Worm (Caenorhabditis elegans) whole organism, L1 larva: ENCODE data around the gene F11C1.1.
A peak's percentile ranks its signal among the peaks of the same experiment; 100 is the strongest.

Source experiments
- C34B4.2 ChIP-seq: sonication (generic microtip); optimal IDR thresholded peaks from 2 replicates; lab custom pipeline; 2017; ENCODE audit warnings: mild to moderate bottlenecking, missing genetic modification characterization, missing compliant biosample characterization
- aha-1 ChIP-seq: fragments of 150-350 bp; optimal IDR thresholded peaks from 2 replicates; lab custom pipeline; 2014; ENCODE audit warnings: missing biosample characterization, missing genetic modification characterization
- blmp-1 ChIP-seq: fragments of 150-350 bp; optimal IDR thresholded peaks from 2 replicates; lab custom pipeline; 2014; ENCODE audit warnings: missing biosample characterization, missing genetic modification characterization
- ceh-8 ChIP-seq: fragments of 200-800 bp; sonication (Bioruptor generic); optimal IDR thresholded peaks from 2 replicates; lab custom pipeline; 2018; ENCODE audit warnings: mild to moderate bottlenecking, missing genetic modification characterization, moderate library complexity, missing compliant biosample characterization
- ces-1 ChIP-seq: fragments of 150-350 bp; optimal IDR thresholded peaks from 2 replicates; lab custom pipeline; 2014; ENCODE audit warnings: missing biosample characterization, missing genetic modification reagents, missing genetic modification characterization
- efl-3 ChIP-seq: fragments of 200-800 bp; sonication (Bioruptor generic); optimal IDR thresholded peaks from 2 replicates; lab custom pipeline; 2018; ENCODE audit warnings: mild to moderate bottlenecking, missing genetic modification characterization, missing compliant biosample characterization
- elt-2 ChIP-seq: sonication (generic microtip); optimal IDR thresholded peaks from 2 replicates; lab custom pipeline; 2016; ENCODE audit warnings: missing genetic modification characterization, mild to moderate bottlenecking, inconsistent platforms, missing compliant biosample characterization, missing genetic modification reagents
- fkh-4 ChIP-seq: sonication (generic microtip); optimal IDR thresholded peaks from 2 replicates; lab custom pipeline; 2016; ENCODE audit warnings: missing compliant biosample characterization, missing genetic modification characterization, borderline replicate concordance
- fkh-8 ChIP-seq: sonication (generic microtip); optimal IDR thresholded peaks from 2 replicates; lab custom pipeline; 2016; ENCODE audit warnings: mild to moderate bottlenecking, missing genetic modification characterization, missing compliant biosample characterization
- hlh-17 ChIP-seq: fragments of 200-800 bp; sonication (Bioruptor generic); optimal IDR thresholded peaks from 2 replicates; lab custom pipeline; 2018; ENCODE audit warnings: missing genetic modification characterization, mild to moderate bottlenecking, missing compliant biosample characterization, moderate library complexity, borderline replicate concordance
- hlh-4 ChIP-seq: sonication (generic microtip); optimal IDR thresholded peaks from 2 replicates; lab custom pipeline; 2016; ENCODE audit warnings: mild to moderate bottlenecking, missing genetic modification characterization, missing compliant biosample characterization
- isw-1 ChIP-seq: fragments of 200-800 bp; sonication (Bioruptor generic); IDR thresholded peaks from 2 replicates; pipeline ENCODE4 v1.3.6; 2022; ENCODE audit warnings: missing genetic modification characterization, missing compliant biosample characterization
- jun-1 ChIP-seq: fragments of 150-350 bp; optimal IDR thresholded peaks from 2 replicates; lab custom pipeline; 2014; ENCODE audit warnings: missing biosample characterization, missing genetic modification reagents, missing genetic modification characterization
- lin-14 ChIP-seq: fragments of 200-800 bp; sonication (Bioruptor generic); optimal IDR thresholded peaks from 2 replicates; lab custom pipeline; 2018; ENCODE audit warnings: mild to moderate bottlenecking, missing genetic modification characterization, moderate library complexity, missing compliant biosample characterization
- lin-15B ChIP-seq: fragments of 150-350 bp; sonication (generic microtip); optimal IDR thresholded peaks from 3 replicates; lab custom pipeline; 2014; ENCODE audit warnings: missing biosample characterization, missing genetic modification characterization
- lin-35 ChIP-seq, 2 experiments: fragments of 150-350 bp; optimal IDR thresholded peaks; 2 replicates each; lab custom pipeline; 2014; ENCODE audit warnings: missing biosample characterization in 2 of 2, missing genetic modification characterization in 2 of 2, missing genetic modification reagents in 2 of 2
- lir-3 ChIP-seq: sonication (generic microtip); optimal IDR thresholded peaks from 2 replicates; lab custom pipeline; 2016; ENCODE audit warnings: mild to moderate bottlenecking, missing genetic modification characterization, moderate library complexity, missing compliant biosample characterization; ENCODE audit not compliant: poor library complexity
- mep-1 ChIP-seq: fragments of 150-350 bp; optimal IDR thresholded peaks from 2 replicates; lab custom pipeline; 2014; ENCODE audit warnings: missing biosample characterization, missing genetic modification characterization
- nhr-12 ChIP-seq: sonication (generic microtip); optimal IDR thresholded peaks from 2 replicates; lab custom pipeline; 2017; ENCODE audit warnings: missing biosample characterization, missing genetic modification characterization
- nhr-19 ChIP-seq: fragments of 200-800 bp; sonication (Bioruptor generic); conservative IDR thresholded peaks from 2 replicates; pipeline ENCODE4 v1.3.6; 2022; ENCODE audit warnings: missing genetic modification characterization, missing compliant biosample characterization
- nhr-20 ChIP-seq: sonication (generic microtip); optimal IDR thresholded peaks from 2 replicates; lab custom pipeline; 2016; ENCODE audit warnings: mild to moderate bottlenecking, missing genetic modification characterization, missing compliant biosample characterization
- nhr-28 ChIP-seq: fragments of 150-350 bp; optimal IDR thresholded peaks from 2 replicates; lab custom pipeline; 2014; ENCODE audit warnings: missing biosample characterization, missing genetic modification characterization
- nhr-47 ChIP-seq: sonication (generic microtip); optimal IDR thresholded peaks from 2 replicates; lab custom pipeline; 2016; ENCODE audit warnings: mild to moderate bottlenecking, missing genetic modification characterization, moderate library complexity, missing compliant biosample characterization
- nhr-71 ChIP-seq: sonication (generic microtip); optimal IDR thresholded peaks from 2 replicates; lab custom pipeline; 2016; ENCODE audit warnings: mild to moderate bottlenecking, missing genetic modification characterization, moderate library complexity, missing compliant biosample characterization
- nhr-76 ChIP-seq: sonication (generic microtip); optimal IDR thresholded peaks from 2 replicates; lab custom pipeline; 2017; ENCODE audit warnings: missing biosample characterization, missing genetic modification characterization
- nhr-84 ChIP-seq: sonication (generic microtip); optimal IDR thresholded peaks from 2 replicates; lab custom pipeline; 2017; ENCODE audit warnings: missing biosample characterization, missing genetic modification characterization
- snpc-4 ChIP-seq: fragments of 150-350 bp; optimal IDR thresholded peaks from 2 replicates; lab custom pipeline; 2014; ENCODE audit warnings: missing biosample characterization, missing genetic modification characterization
- snu-23 ChIP-seq: sonication (generic microtip); optimal IDR thresholded peaks from 2 replicates; lab custom pipeline; 2016; ENCODE audit warnings: missing genetic modification characterization, missing compliant biosample characterization
- sup-37 ChIP-seq: fragments of 200-800 bp; sonication (Bioruptor generic); optimal IDR thresholded peaks from 2 replicates; lab custom pipeline; 2018; ENCODE audit warnings: mild to moderate bottlenecking, missing genetic modification characterization, missing compliant biosample characterization
- unc-98 ChIP-seq: fragments of 200-800 bp; sonication (Bioruptor generic); IDR thresholded peaks from 2 replicates; pipeline ENCODE4 v1.3.6; 2022; ENCODE audit warnings: missing genetic modification characterization, missing compliant biosample characterization
- zag-1 ChIP-seq: fragments of 150-350 bp; optimal IDR thresholded peaks from 2 replicates; lab custom pipeline; 2014; ENCODE audit warnings: missing biosample characterization, missing genetic modification characterization

The F11C1.1 gene

DNA sequence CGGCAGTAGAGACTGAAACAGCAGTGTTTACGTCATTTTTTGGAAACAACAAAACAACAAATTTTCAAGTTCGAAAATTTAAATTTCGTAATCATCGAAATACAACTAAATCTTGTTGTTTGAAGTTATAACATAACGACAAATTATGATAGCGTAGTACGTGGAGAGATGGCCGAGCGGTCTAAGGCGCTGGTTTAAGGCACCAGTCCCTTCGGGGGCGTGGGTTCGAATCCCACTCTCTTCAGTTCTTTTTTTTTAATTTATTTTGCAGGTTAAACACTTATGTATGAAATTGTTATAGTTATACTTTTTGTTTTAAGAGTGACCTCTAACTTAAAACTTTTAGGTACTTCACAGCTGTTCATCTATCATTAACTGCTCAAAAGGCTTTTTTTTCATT lies 48.1 kb downstream of the F11C1.1 start:
- TF ChIP-seq hlh-17 (GFP tag; lab: Kevin White, UChicago) (no peak), nhr-47 (tag; lab: Kevin White, UChicago) (peak; percentile 5), aha-1 (tag; lab: Kevin White, UChicago) (no peak), zag-1 (no peak), snu-23 (GFP tag; lab: Kevin White, UChicago) (peak; percentile 38), fkh-4 (tag; lab: Kevin White, UChicago) (no peak), nhr-28 (tag; lab: Kevin White, UChicago) (no peak), mep-1 (peak; percentile 12), snpc-4 (tag; lab: Kevin White, UChicago) (no peak), ceh-8 (GFP tag; lab: Kevin White, UChicago) (no peak), lin-35 (GFP tag; optimal IDR thresholded peaks at IDR 0.05; lab: Kevin White, UChicago) (peak in 1 of 2 experiments; percentile 25), sup-37 (no peak), nhr-19 (GFP tag; lab: Robert Waterston, UW) (peak; percentile 31), lin-14 (peak; percentile 20), lin-15B (no peak), fkh-8 (no peak), ces-1 (GFP tag; lab: Kevin White, UChicago) (no peak), elt-2 (tag; lab: Kevin White, UChicago) (no peak), isw-1 (no peak), efl-3 (GFP tag; lab: Kevin White, UChicago) (no peak), nhr-20 (tag; lab: Kevin White, UChicago) (peak; percentile 17), unc-98 (GFP tag; lab: Robert Waterston, UW) (no peak), nhr-76 (no peak), lir-3 (no peak), nhr-12 (tag; lab: Kevin White, UChicago) (no peak), nhr-71 (tag; lab: Kevin White, UChicago) (peak; percentile 17)

DNA sequence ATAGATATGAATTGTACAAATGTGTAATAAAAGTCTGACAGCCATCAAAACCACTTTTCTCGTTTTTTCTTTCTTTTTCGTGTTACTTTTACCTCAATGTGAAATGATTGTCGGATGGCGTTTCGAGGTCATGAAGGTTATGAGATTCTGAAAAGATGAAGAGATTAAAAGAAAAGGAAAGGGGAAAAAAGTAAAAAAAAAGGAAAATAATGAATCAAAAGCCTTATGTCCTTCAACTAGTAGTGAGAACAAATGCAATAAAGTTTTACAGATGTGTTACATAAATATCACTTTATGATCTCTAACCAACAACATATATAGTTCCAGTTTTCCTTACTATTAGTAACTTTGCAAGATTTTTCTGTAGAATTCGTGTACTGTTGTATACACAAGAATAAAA lies 49.6 kb downstream of the F11C1.1 start, which contains the start of gene gmap-3:
Gene gmap-3, minus strand, starts transcription at position 148 of the 400 bp plus-strand sequence.
- TF ChIP-seq nhr-20 (tag; lab: Kevin White, UChicago) (no peak), nhr-84 (no peak), blmp-1 (tag; lab: Kevin White, UChicago) (peak; percentile 16)

- TF ChIP-seq nhr-84: no peak
- TF ChIP-seq C34B4.2: no peak
- no peak for TF ChIP-seq jun-1 (tag; lab: Kevin White, UChicago)
- TF ChIP-seq hlh-4 (tag; lab: Kevin White, UChicago): no peak
Observed at ce11 chrX:12937521-12937920, 52.9 kb downstream of the F11C1.1 start.
